Worm (Caenorhabditis elegans): ENCODE measurements around the gene C54E10.3.

- no peak for TF ChIP-seq fkh-10 (GFP tag; optimal IDR thresholded peaks at IDR 0.05)
- no peak for TF ChIP-seq pha-4 (tag; optimal IDR thresholded peaks at IDR 0.05)
Observed at ce11 chrV:18859121-18859520, 48.3 kb downstream of the C54E10.3 start, which contains the start of gene wars-1.

All from whole organism, late embryonic.